Fruit fly (Drosophila melanogaster): Measurements from ENCODE around the gene Josd.

The Josd gene

DNA sequence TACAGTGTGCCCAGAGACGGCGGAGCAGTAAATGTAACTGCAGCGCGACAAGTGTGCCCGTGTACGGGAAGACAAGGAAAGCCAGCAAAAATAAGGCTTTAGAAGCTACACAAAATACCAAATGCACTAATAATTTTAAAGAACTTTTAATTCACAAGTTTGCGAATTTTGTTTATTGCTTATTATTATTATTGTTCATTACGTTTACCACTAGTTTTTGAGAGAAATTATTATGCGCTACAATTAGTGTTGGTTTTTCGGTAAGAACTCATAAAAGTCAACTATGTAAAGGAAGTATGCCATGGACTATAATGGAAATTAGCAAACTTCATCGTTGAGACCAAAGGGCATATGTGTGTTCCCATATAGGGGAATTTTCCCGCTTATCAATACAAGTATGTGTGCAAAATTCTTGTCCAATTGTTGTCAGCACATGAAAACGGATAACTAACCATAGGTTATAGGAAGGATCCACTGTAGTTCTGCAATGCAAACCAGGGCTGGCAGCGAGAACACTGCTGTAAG lies 6.3 kb downstream of the Josd start, which contains the start of gene schlank (continued):
- TF ChIP-seq Xbp1 (GFP tag; optimal IDR thresholded peaks at IDR 0.05): peak; percentile 64
- peak; percentile 39; the same call in 1 of the 2 replicates for TF ChIP-seq E2f2 (GFP tag; IDR thresholded peaks at IDR 0.05)
- no peak for TF ChIP-seq salm (tag; optimal IDR thresholded peaks at IDR 0.05)
- peak; percentile 45; the same call in 1 of the 2 replicates for TF ChIP-seq CG17612 (GFP tag; IDR thresholded peaks at IDR 0.05)
- peak; percentile 36 for TF ChIP-seq sug (tag; optimal IDR thresholded peaks at IDR 0.05)
- TF ChIP-seq B-H1 (GFP tag; IDR thresholded peaks at IDR 0.05): peak; percentile 37
- peak; percentile 9 for TF ChIP-seq CHES-1-like (GFP tag; optimal IDR thresholded peaks at IDR 0.05)
- peak; percentile 37; the same call in 1 of the 2 replicates for TF ChIP-seq Rx (GFP tag; IDR thresholded peaks at IDR 0.05)
- no peak for TF ChIP-seq run (tag; optimal IDR thresholded peaks at IDR 0.05)
- peak; percentile 99 for TF ChIP-seq grau (tag; optimal IDR thresholded peaks at IDR 0.05)
- peak; percentile 30 for TF ChIP-seq Sry-δ (GFP tag; optimal IDR thresholded peaks at IDR 0.05)
- peak; percentile 75 for TF ChIP-seq Antp (GFP tag; optimal IDR thresholded peaks at IDR 0.05)
- TF ChIP-seq Adf1 (GFP tag; IDR thresholded peaks at IDR 0.05): no peak
- peak; percentile 24 for TF ChIP-seq zen (tag; optimal IDR thresholded peaks at IDR 0.05)
- TF ChIP-seq CG1602 (GFP tag; optimal IDR thresholded peaks at IDR 0.05): peak; percentile 60
- TF ChIP-seq chif (GFP tag; optimal IDR thresholded peaks at IDR 0.05): peak; percentile 8 to 46
- TF ChIP-seq CG2120 (GFP tag; optimal IDR thresholded peaks at IDR 0.05): peak; percentile 70
- TF ChIP-seq klu (GFP tag; IDR thresholded peaks at IDR 0.05): peak; percentile 22; the same call in 1 of the 2 replicates
- TF ChIP-seq CG30431 (GFP tag; optimal IDR thresholded peaks at IDR 0.05): peak; percentile 9
- TF ChIP-seq Abd-B (GFP tag; optimal IDR thresholded peaks at IDR 0.05): peak; percentile 41
- TF ChIP-seq Vsx1 (GFP tag; optimal IDR thresholded peaks at IDR 0.05): no peak
- peak in 1 of 3 experiments; percentile 19 for TF ChIP-seq Stat92E (GFP tag; optimal IDR thresholded peaks at IDR 0.05)
- TF ChIP-seq CG8290 (GFP tag; optimal IDR thresholded peaks at IDR 0.05): peak; percentile 46
- peak in 1 of 2 experiments; percentile 72 for TF ChIP-seq CG8290 (tag; optimal IDR thresholded peaks at IDR 0.05)
- peak; percentile 62 for TF ChIP-seq Hsf (GFP tag; optimal IDR thresholded peaks at IDR 0.05)
- no peak for TF ChIP-seq CG3726 (GFP tag; IDR thresholded peaks at IDR 0.05)
- TF ChIP-seq CG10366 (GFP tag; IDR thresholded peaks at IDR 0.05): peak; percentile 61; the same call in 1 of the 2 replicates
- no peak for TF ChIP-seq psq (GFP tag; optimal IDR thresholded peaks at IDR 0.05)
- no peak for TF ChIP-seq grn (GFP tag; optimal IDR thresholded peaks at IDR 0.05)
- TF ChIP-seq Ptx1 (GFP tag; IDR thresholded peaks at IDR 0.05): peak; percentile 77
- no peak for TF ChIP-seq Neu2 (GFP tag; optimal IDR thresholded peaks at IDR 0.05; ENCODE audit: borderline replicate concordance)
- TF ChIP-seq CG17802 (tag; optimal IDR thresholded peaks at IDR 0.05): no peak
- no peak for TF ChIP-seq HLH4C (GFP tag; IDR thresholded peaks at IDR 0.05; ENCODE audit: partially characterized antibody)
- no peak for TF ChIP-seq ato (GFP tag; IDR thresholded peaks at IDR 0.05; ENCODE audit: partially characterized antibody)
- TF ChIP-seq D19B (GFP tag; optimal IDR thresholded peaks at IDR 0.05): no peak
- TF ChIP-seq schlank (tag; optimal IDR thresholded peaks at IDR 0.05): peak; percentile 64
- TF ChIP-seq tgo (GFP tag; IDR thresholded peaks at IDR 0.05): peak; percentile 53; the same call in 2 of the 3 replicates
- TF ChIP-seq sob (GFP tag; IDR thresholded peaks at IDR 0.05): peak; percentile 27; the same call in 1 of the 2 replicates
- no peak for TF ChIP-seq pfk (GFP tag; optimal IDR thresholded peaks at IDR 0.05)
- peak; percentile 25 for TF ChIP-seq CG12071 (GFP tag; optimal IDR thresholded peaks at IDR 0.05)
- TF ChIP-seq CTCF (GFP tag; optimal IDR thresholded peaks at IDR 0.05): no peak
- no peak for TF ChIP-seq CG17385 (GFP tag; optimal IDR thresholded peaks at IDR 0.05)
- peak; percentile 25 for TF ChIP-seq Dad (GFP tag; optimal IDR thresholded peaks at IDR 0.05)
- 0 out of 2 replicates have a peak, but pooled peaks have one; percentile 13 for TF ChIP-seq CG5953 (GFP tag; IDR thresholded peaks at IDR 0.05)
- TF ChIP-seq pan (optimal IDR thresholded peaks at IDR 0.05): no peak
- peak in 1 of 2 experiments; percentile 68 for TF ChIP-seq pan (GFP tag; optimal IDR thresholded peaks at IDR 0.05 in 1 of 2, IDR thresholded peaks at IDR 0.05 in 1 of 2)
- TF ChIP-seq Fer1 (GFP tag; optimal IDR thresholded peaks at IDR 0.05): peak; percentile 10
- TF ChIP-seq CG8924 (tag; optimal IDR thresholded peaks at IDR 0.05): peak; percentile 25
- peak; percentile 51 for TF ChIP-seq zfh2 (GFP tag; optimal IDR thresholded peaks at IDR 0.05)
- peak; percentile 33 for TF ChIP-seq CG16815 (GFP tag; optimal IDR thresholded peaks at IDR 0.05)
- no peak for TF ChIP-seq Sox100B (GFP tag; optimal IDR thresholded peaks at IDR 0.05)
